Worm (Caenorhabditis elegans) whole organism, late embryonic: Measurements from ENCODE around the gene srh-208.

Experiments used
- C38D4.7 ChIP-seq: fragments of 200-800 bp; sonication (Bioruptor generic); optimal IDR thresholded peaks from 2 replicates; lab custom pipeline; 2018; ENCODE audit warnings: mild to moderate bottlenecking, missing genetic modification characterization, moderate library complexity, missing compliant biosample characterization
- F13H6.1 ChIP-seq: sonication (generic microtip); optimal IDR thresholded peaks from 2 replicates; lab custom pipeline; 2016; ENCODE audit warnings: missing genetic modification characterization, missing compliant biosample characterization
- K02D7.2 ChIP-seq: sonication (generic microtip); optimal IDR thresholded peaks from 2 replicates; lab custom pipeline; 2017; ENCODE audit warnings: mild to moderate bottlenecking, missing genetic modification characterization, missing compliant biosample characterization
- K09A11.1 ChIP-seq: sonication (generic microtip); optimal IDR thresholded peaks from 2 replicates; lab custom pipeline; 2017; ENCODE audit warnings: antibody characterized with exemption, mild to moderate bottlenecking, missing genetic modification characterization, missing compliant biosample characterization; ENCODE audit not compliant: insufficient read depth
- ceh-14 ChIP-seq: sonication (generic microtip); optimal IDR thresholded peaks from 2 replicates; lab custom pipeline; 2016; ENCODE audit warnings: missing genotype, missing genetic modification characterization, missing compliant biosample characterization
- ceh-19 ChIP-seq: fragments of 200-800 bp; sonication (Bioruptor generic); optimal IDR thresholded peaks from 2 replicates; lab custom pipeline; 2018; ENCODE audit warnings: mild to moderate bottlenecking, missing genetic modification characterization, missing compliant biosample characterization
- ceh-24 ChIP-seq: sonication (generic microtip); optimal IDR thresholded peaks from 2 replicates; lab custom pipeline; 2016; ENCODE audit warnings: mild to moderate bottlenecking, missing genetic modification characterization, missing compliant biosample characterization
- ceh-45 ChIP-seq: fragments of 200-800 bp; sonication (Bioruptor generic); IDR thresholded peaks from 2 replicates; pipeline ENCODE4 v1.3.6; 2022; ENCODE audit warnings: missing genetic modification reagents, missing genetic modification characterization, missing compliant biosample characterization
- ceh-48 ChIP-seq: sonication (generic microtip); optimal IDR thresholded peaks from 2 replicates; lab custom pipeline; 2016; ENCODE audit warnings: missing genetic modification characterization, inconsistent platforms, missing compliant biosample characterization
- ceh-6 ChIP-seq: fragments of 200-800 bp; sonication (Bioruptor generic); optimal IDR thresholded peaks from 2 replicates; lab custom pipeline; 2018; ENCODE audit warnings: mild to moderate bottlenecking, missing genetic modification characterization, missing compliant biosample characterization
- dve-1 ChIP-seq: sonication (generic microtip); optimal IDR thresholded peaks from 2 replicates; lab custom pipeline; 2017; ENCODE audit warnings: antibody characterized with exemption, mild to moderate bottlenecking, missing genetic modification characterization, missing compliant biosample characterization
- elt-2 ChIP-seq: sonication (generic microtip); optimal IDR thresholded peaks from 2 replicates; lab custom pipeline; 2016; ENCODE audit warnings: missing genetic modification reagents, missing genetic modification characterization, missing compliant biosample characterization
- ets-4 ChIP-seq: sonication (generic microtip); optimal IDR thresholded peaks from 2 replicates; lab custom pipeline; 2016; ENCODE audit warnings: missing genetic modification characterization, missing compliant biosample characterization
- fkh-10 ChIP-seq: fragments of 150-350 bp; optimal IDR thresholded peaks from 2 replicates; lab custom pipeline; 2014; ENCODE audit warnings: missing biosample characterization, missing genetic modification reagents, missing genetic modification characterization
- fkh-6 ChIP-seq: sonication (generic microtip); optimal IDR thresholded peaks from 2 replicates; lab custom pipeline; 2016; ENCODE audit warnings: missing genetic modification characterization, missing compliant biosample characterization
- gmeb-2 ChIP-seq: sonication (generic microtip); optimal IDR thresholded peaks from 2 replicates; lab custom pipeline; 2016; ENCODE audit warnings: missing genetic modification characterization, inconsistent platforms, missing compliant biosample characterization
- hlh-6 ChIP-seq: sonication (generic microtip); optimal IDR thresholded peaks from 2 replicates; lab custom pipeline; 2016; ENCODE audit warnings: missing genotype, missing genetic modification characterization, missing compliant biosample characterization
- lim-6 ChIP-seq: sonication (generic microtip); optimal IDR thresholded peaks from 2 replicates; lab custom pipeline; 2016; ENCODE audit warnings: missing genetic modification characterization, missing compliant biosample characterization
- madf-2 ChIP-seq: sonication (generic microtip); optimal IDR thresholded peaks from 2 replicates; lab custom pipeline; 2017; ENCODE audit warnings: missing genetic modification characterization, missing compliant biosample characterization
- nhr-232 ChIP-seq: sonication (generic microtip); optimal IDR thresholded peaks from 2 replicates; lab custom pipeline; 2016; ENCODE audit warnings: missing genetic modification characterization, missing compliant biosample characterization
- npax-4 ChIP-seq: sonication (generic microtip); optimal IDR thresholded peaks from 2 replicates; lab custom pipeline; 2016; ENCODE audit warnings: missing genetic modification characterization, missing compliant biosample characterization
- odd-2 ChIP-seq: sonication (generic microtip); optimal IDR thresholded peaks from 2 replicates; lab custom pipeline; 2017; ENCODE audit warnings: antibody characterized with exemption, mild to moderate bottlenecking, missing genetic modification characterization, missing compliant biosample characterization
- pag-3 ChIP-seq: sonication (generic microtip); optimal IDR thresholded peaks from 2 replicates; lab custom pipeline; 2016; ENCODE audit warnings: missing compliant biosample characterization, missing genetic modification characterization, borderline replicate concordance
- pax-1 ChIP-seq: fragments of 150-350 bp; optimal IDR thresholded peaks from 2 replicates; lab custom pipeline; 2014; ENCODE audit warnings: missing biosample characterization, missing genetic modification characterization
- pha-2 ChIP-seq: sonication (generic microtip); optimal IDR thresholded peaks from 2 replicates; lab custom pipeline; 2017; ENCODE audit warnings: mild to moderate bottlenecking, missing genetic modification characterization, missing compliant biosample characterization
- sdc-2 ChIP-seq: sonication (generic microtip); optimal IDR thresholded peaks from 2 replicates; lab custom pipeline; 2016; ENCODE audit warnings: missing genotype, missing genetic modification characterization, missing compliant biosample characterization
- sox-2 ChIP-seq: fragments of 200-800 bp; sonication (Bioruptor generic); IDR thresholded peaks from 2 replicates; pipeline ENCODE4 v1.3.6; 2022; ENCODE audit warnings: missing genetic modification reagents, missing genetic modification characterization, missing compliant biosample characterization
- sox-4 ChIP-seq: sonication (generic microtip); optimal IDR thresholded peaks from 2 replicates; lab custom pipeline; 2017; ENCODE audit warnings: mild to moderate bottlenecking, missing genetic modification characterization, inconsistent platforms, missing compliant biosample characterization
- tbx-2 ChIP-seq: sonication (generic microtip); optimal IDR thresholded peaks from 2 replicates; lab custom pipeline; 2016; ENCODE audit warnings: missing genetic modification characterization, missing compliant biosample characterization
- unc-3 ChIP-seq, 2 experiments: fragments of 200-800 bp in 1 of 2; sonication (Bioruptor generic) in 1 of 2; sonication (generic microtip) in 1 of 2; conservative IDR thresholded peaks in 1 of 2; optimal IDR thresholded peaks in 1 of 2; 2 replicates each; pipeline versions ENCODE4 v1.3.6 to Lab custom; 2016 to 2022; ENCODE audit warnings: missing compliant biosample characterization in 2 of 2, missing genetic modification characterization in 2 of 2, missing genetic modification reagents in 1 of 2

Gene srh-208

DNA sequence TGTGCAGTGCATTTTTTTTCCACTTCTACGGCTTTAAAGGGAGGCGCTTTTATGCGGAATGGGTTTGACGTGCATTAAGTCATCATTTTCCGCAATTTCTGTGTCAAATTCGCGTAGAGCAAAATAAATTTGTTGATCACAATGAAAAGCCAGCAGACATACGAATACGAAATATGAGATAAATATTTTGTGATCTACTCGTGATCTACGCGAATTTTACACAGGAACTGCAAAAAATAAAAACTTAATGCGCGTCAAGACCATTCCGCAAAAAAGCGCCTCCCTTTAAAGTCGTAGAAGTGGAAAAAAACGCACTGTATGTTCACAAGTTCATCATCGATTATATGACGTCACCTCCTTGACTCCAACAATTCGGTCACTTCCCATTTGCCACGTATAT, 5.8 kb upstream of the srh-208 start, which contains the start of gene C43D7.8:
Gene C43D7.8, minus strand, starts transcription at position 101 of the 400 bp plus-strand sequence.
- TF ChIP-seq sdc-2 (tag; lab: Kevin White, UChicago): no peak
- TF ChIP-seq ceh-24 (tag; lab: Kevin White, UChicago): no peak
- TF ChIP-seq lim-6 (tag; lab: Kevin White, UChicago): no peak
- TF ChIP-seq ceh-48 (tag; lab: Kevin White, UChicago): no peak
- no peak for TF ChIP-seq C38D4.7 (GFP tag; lab: Kevin White, UChicago)
- no peak for TF ChIP-seq K09A11.1 (tag; lab: Kevin White, UChicago)
- no peak for TF ChIP-seq fkh-6 (tag; lab: Kevin White, UChicago)
- TF ChIP-seq hlh-6 (tag; lab: Kevin White, UChicago): no peak
- no peak for TF ChIP-seq tbx-2 (tag; lab: Kevin White, UChicago)
- no peak for TF ChIP-seq elt-2 (tag; lab: Kevin White, UChicago)
- no peak for TF ChIP-seq K02D7.2
- TF ChIP-seq ceh-14 (tag; lab: Kevin White, UChicago): no peak
- no peak for TF ChIP-seq dve-1 (tag; lab: Kevin White, UChicago)
- TF ChIP-seq, all 69 proteins: peak for 0

- TF ChIP-seq ets-4 (tag; lab: Kevin White, UChicago) (no peak), lim-6 (tag; lab: Kevin White, UChicago) (no peak), pax-1 (no peak)
- TF ChIP-seq, all 69 proteins: peak for 0
Measured at ce11 chrV:19312975-19313374, 4.2 kb upstream of the srh-208 start, which contains the start of gene fbxb-64. Gene fbxb-64 (plus strand): TSS chrV:19313275.

- TF ChIP-seq odd-2 (no peak), ceh-6 (GFP tag; lab: Kevin White, UChicago) (no peak), dve-1 (tag; lab: Kevin White, UChicago) (no peak)
Measured at ce11 chrV:19319460-19319995, 2.4 kb downstream of the srh-208 start, which contains the start of gene C43D7.7. Gene C43D7.7 (minus strand): TSS chrV:19319510.

DNA sequence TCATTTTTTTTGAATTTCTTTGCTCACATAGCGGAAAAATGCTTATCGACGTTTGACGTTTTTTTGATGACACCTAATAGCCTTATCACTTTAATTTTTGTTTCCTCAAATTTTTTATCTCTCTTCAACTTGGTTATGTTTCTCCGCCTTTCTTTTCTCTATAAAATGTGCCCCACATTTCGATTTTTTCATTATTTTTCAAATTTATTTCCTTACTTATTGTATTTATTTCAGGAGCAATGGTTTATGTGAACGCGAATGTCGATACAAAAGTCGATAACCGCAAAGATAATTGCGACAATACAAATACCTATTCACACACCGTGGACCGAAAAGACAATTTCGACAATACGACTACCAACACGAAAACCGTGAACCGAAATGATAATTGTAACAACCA, 3.2 kb downstream of the srh-208 start, which contains the start of gene sdz-6:
Gene sdz-6, plus strand, starts transcription at position 229 of the 400 bp plus-strand sequence.
- TF ChIP-seq lim-6 (tag; lab: Kevin White, UChicago): no peak
- TF ChIP-seq ceh-19: no peak
- TF ChIP-seq fkh-10 (GFP tag; lab: Kevin White, UChicago): no peak
- TF ChIP-seq, all 69 proteins: peak for 0

DNA sequence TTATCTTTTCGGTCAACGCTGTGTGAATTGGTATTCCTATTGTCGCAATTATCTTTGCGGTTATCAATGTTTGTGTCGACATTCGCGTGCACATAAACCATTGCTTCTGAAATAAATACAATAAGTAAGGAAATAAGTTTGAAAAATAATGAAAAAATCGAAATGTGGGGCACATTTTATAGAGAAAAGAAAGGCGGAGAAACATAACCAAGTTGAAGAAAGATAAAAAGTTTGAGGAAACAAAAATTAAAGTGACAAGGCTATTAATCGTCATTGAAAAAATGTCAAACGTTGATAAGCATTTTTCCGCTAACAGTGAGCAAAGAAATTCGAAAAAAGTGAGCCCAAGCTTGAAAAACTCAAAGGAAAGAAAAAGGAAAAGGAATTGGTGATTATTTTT, 5.2 kb downstream of the srh-208 start, which contains the start of gene C43D7.4:
Gene C43D7.4, minus strand, starts transcription at position 101 of the 400 bp plus-strand sequence.
- no peak for TF ChIP-seq madf-2 (tag; lab: Kevin White, UChicago)

DNA sequence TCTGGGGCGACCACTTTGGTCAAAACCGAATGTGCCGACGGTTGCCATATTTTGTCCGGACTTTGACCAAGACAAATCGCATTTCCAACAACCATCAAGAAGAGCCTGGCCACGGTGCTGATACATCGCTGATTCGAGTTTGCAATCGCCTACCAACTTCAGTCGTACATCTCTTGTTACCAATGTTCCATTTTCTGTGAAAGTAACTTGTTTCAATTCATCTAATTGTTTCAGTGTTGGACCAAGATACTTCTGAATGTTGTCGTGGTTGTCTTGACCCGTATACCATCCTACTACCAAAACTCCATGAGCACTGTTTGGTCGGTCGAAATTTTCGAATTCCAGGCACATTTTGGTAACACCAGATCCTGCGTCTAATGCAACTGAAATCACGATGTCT, 8.3 kb downstream of the srh-208 start:
- no peak for TF ChIP-seq pha-2 (tag; lab: Kevin White, UChicago)
- TF ChIP-seq nhr-232: no peak
- no peak for TF ChIP-seq dve-1 (tag; lab: Kevin White, UChicago)
- TF ChIP-seq gmeb-2 (tag; lab: Kevin White, UChicago): no peak
- no peak for TF ChIP-seq pag-3 (tag; lab: Kevin White, UChicago)
- no peak for TF ChIP-seq madf-2 (tag; lab: Kevin White, UChicago)
- no peak for TF ChIP-seq sox-4 (tag; lab: Kevin White, UChicago)
- TF ChIP-seq K02D7.2: no peak
- TF ChIP-seq npax-4 (tag; lab: Kevin White, UChicago): no peak
- TF ChIP-seq F13H6.1 (tag; lab: Kevin White, UChicago): no peak
- TF ChIP-seq unc-3 (GFP tag; conservative IDR thresholded peaks at IDR 0.05; lab: Robert Waterston, UW): no peak
- no peak for TF ChIP-seq unc-3 (tag; optimal IDR thresholded peaks at IDR 0.05; lab: Kevin White, UChicago)
- no peak for TF ChIP-seq ceh-45 (GFP tag; lab: Robert Waterston, UW)
- TF ChIP-seq sox-2: no peak
